Worm (Caenorhabditis elegans) whole organism, dauer: Measurements from ENCODE around the gene Y49E10.4.
"Not testable (repeated sequence)": the region's sequence is repeated elsewhere in the genome, so short reads cannot be mapped to it uniquely, and the experiment has no call there.

Experiments
- unc-62 ChIP-seq: sonication (generic microtip); optimal IDR thresholded peaks from 2 replicates; lab custom pipeline; 2017; ENCODE audit warnings: missing biosample characterization, missing genetic modification reagents, missing genetic modification characterization

Y49E10.4 gene

ce11 chrIII:12383709-12384108 is at the start of gene Y49E10.4:
Y49E10.4 (minus strand) TSS chrIII:12383809.
- not testable (repeated sequence) for TF ChIP-seq unc-62

- no peak for TF ChIP-seq unc-62
Observed at ce11 chrIII:12430209-12430608, 46.6 kb upstream of the Y49E10.4 start, which contains the start of gene Y49E10.16. Y49E10.16 (plus strand) TSS chrIII:12430509.

ce11 chrIII:12429579-12430084 is 46.0 kb upstream of the Y49E10.4 start, which contains the start of gene snr-6:
snr-6 (minus strand) TSS chrIII:12429629.
- no peak for TF ChIP-seq unc-62

ce11 chrIII:12428799-12429351 is 45.3 kb upstream of the Y49E10.4 start:
- TF ChIP-seq unc-62, result no peak

ce11 chrIII:12428264-12428627 is 44.6 kb upstream of the Y49E10.4 start:
- no peak for TF ChIP-seq unc-62

ce11 chrIII:12427527-12428263 is 44.1 kb upstream of the Y49E10.4 start:
- TF ChIP-seq unc-62, result no peak

ce11 chrIII:12426558-12426957 is 42.9 kb upstream of the Y49E10.4 start, which contains the start of gene pie-1:
pie-1 (plus strand) TSS chrIII:12426893.
- TF ChIP-seq unc-62, result no peak

- TF ChIP-seq unc-62, result no peak
Observed at ce11 chrIII:12425846-12426405, 42.3 kb upstream of the Y49E10.4 start.

ce11 chrIII:12424663-12425062 is 41.1 kb upstream of the Y49E10.4 start:
- TF ChIP-seq unc-62, result no peak

ce11 chrIII:12424066-12424465 is 40.5 kb upstream of the Y49E10.4 start:
- no peak for TF ChIP-seq unc-62

ce11 chrIII:12421708-12422107 is 38.1 kb upstream of the Y49E10.4 start, which contains the start of gene tat-1:
tat-1 (minus strand) TSS chrIII:12421718.
- no peak for TF ChIP-seq unc-62

- no peak for TF ChIP-seq unc-62
Observed at ce11 chrIII:12420256-12420655, 36.6 kb upstream of the Y49E10.4 start.

ce11 chrIII:12414533-12414932 is 30.9 kb upstream of the Y49E10.4 start:
- TF ChIP-seq unc-62, result no peak

- TF ChIP-seq unc-62, result no peak
Observed at ce11 chrIII:12411668-12412067, 28.1 kb upstream of the Y49E10.4 start.

- TF ChIP-seq unc-62, result no peak
Observed at ce11 chrIII:12411059-12411458, 27.4 kb upstream of the Y49E10.4 start.

- no peak for TF ChIP-seq unc-62
Observed at ce11 chrIII:12410304-12410703, 26.7 kb upstream of the Y49E10.4 start.

ce11 chrIII:12399709-12400108 is 16.1 kb upstream of the Y49E10.4 start:
- TF ChIP-seq unc-62, result no peak

- TF ChIP-seq unc-62, result no peak
Observed at ce11 chrIII:12398468-12398867, 14.9 kb upstream of the Y49E10.4 start.
